Fruit fly (Drosophila melanogaster) whole organism, wandering third instar larva: Measurements from ENCODE around the gene CG14717.
A peak's percentile ranks its signal among the peaks of the same experiment; 100 is the strongest.

Experiments
- Abd-B ChIP-seq: fragments of >200 bp; optimal IDR thresholded peaks from 2 replicates; lab custom pipeline; 2017; ENCODE audit warnings: missing biosample characterization, missing genetic modification characterization
- CrebA ChIP-seq: fragments of 200-800 bp; sonication (Bioruptor generic); optimal IDR thresholded peaks from 2 replicates; lab custom pipeline; 2016; ENCODE audit warnings: missing biosample characterization, mild to moderate bottlenecking, missing genetic modification characterization, borderline replicate concordance
- Dfd ChIP-seq: fragments of >200 bp; optimal IDR thresholded peaks from 2 replicates; lab custom pipeline; 2017; ENCODE audit warnings: missing biosample characterization, missing genetic modification characterization
- Dif ChIP-seq: fragments of 200-275, 200-300 bp; sonication (Bioruptor generic); optimal IDR thresholded peaks from 2 replicates; lab custom pipeline; 2018; ENCODE audit warnings: missing biosample characterization, missing genetic modification characterization; ENCODE audit not compliant: partially characterized antibody
- GATAd ChIP-seq: sonication (Bioruptor generic); optimal IDR thresholded peaks from 2 replicates; lab custom pipeline; 2016; ENCODE audit warnings: missing biosample characterization, missing genetic modification characterization
- HLH106 ChIP-seq: fragments of 200-800 bp; optimal IDR thresholded peaks from 3 replicates; lab custom pipeline; 2019; ENCODE audit warnings: missing biosample characterization, mild to moderate bottlenecking, missing genetic modification characterization, moderate library complexity
- Hnf4 ChIP-seq: fragments of 200-800 bp; sonication (Bioruptor generic); optimal IDR thresholded peaks from 2 replicates; lab custom pipeline; 2016; ENCODE audit warnings: missing biosample characterization, mild to moderate bottlenecking, missing genetic modification characterization
- Hr83 ChIP-seq: fragments of 200-300 bp; sonication (Bioruptor generic); optimal IDR thresholded peaks from 2 replicates; lab custom pipeline; 2016; ENCODE audit warnings: missing biosample characterization, mild to moderate bottlenecking, missing genetic modification characterization, moderate library complexity; ENCODE audit not compliant: poor library complexity, severe bottlenecking
- Mio ChIP-seq: sonication (Bioruptor generic); optimal IDR thresholded peaks from 2 replicates; lab custom pipeline; 2016; ENCODE audit warnings: missing biosample characterization, missing genetic modification characterization
- Myc ChIP-seq: fragments of >200 bp; optimal IDR thresholded peaks from 2 replicates; lab custom pipeline; 2017
- N ChIP-seq: fragments of >200 bp; optimal IDR thresholded peaks from 2 replicates; lab custom pipeline; 2018; ENCODE audit warnings: missing biosample characterization, missing external identifiers, missing genetic modification characterization
- Rel ChIP-seq, 2 experiments: fragments of 200-800 bp; sonication (Bioruptor generic) in 1 of 2; optimal IDR thresholded peaks; 2 replicates in 1 of 2; 3 replicates in 1 of 2; lab custom pipeline; 2016 to 2019; ENCODE audit warnings: mild to moderate bottlenecking in 2 of 2, missing biosample characterization in 2 of 2, missing genetic modification characterization in 2 of 2, moderate library complexity in 1 of 2
- Sp1 ChIP-seq: fragments of 200-800 bp; sonication (Bioruptor generic); optimal IDR thresholded peaks from 3 replicates; lab custom pipeline; 2019; ENCODE audit warnings: missing biosample characterization, mild to moderate bottlenecking, missing genetic modification characterization, moderate library complexity
- Vsx2 ChIP-seq: fragments of 200-300, 225-300 bp; sonication (Bioruptor generic); optimal IDR thresholded peaks from 2 replicates; lab custom pipeline; 2018; ENCODE audit warnings: missing biosample characterization, missing genetic modification characterization; ENCODE audit not compliant: partially characterized antibody
- br ChIP-seq: fragments of 200-800 bp; sonication (Bioruptor generic); optimal IDR thresholded peaks from 2 replicates; lab custom pipeline; 2016; ENCODE audit warnings: missing biosample characterization, missing genetic modification characterization
- brk ChIP-seq: fragments of 200-800 bp; sonication (Bioruptor generic); optimal IDR thresholded peaks from 2 replicates; lab custom pipeline; 2016; ENCODE audit warnings: missing biosample characterization, mild to moderate bottlenecking, missing genetic modification characterization
- dl ChIP-seq, 2 experiments: fragments of 175-275, 200-275 bp in 1 of 2; fragments of 200-275 bp in 1 of 2; sonication (Bioruptor generic); optimal IDR thresholded peaks; lab custom pipeline; 2018; ENCODE audit warnings: mild to moderate bottlenecking in 2 of 2, missing biosample characterization in 2 of 2, missing genetic modification characterization in 2 of 2, moderate library complexity in 2 of 2; ENCODE audit not compliant: partially characterized antibody in 2 of 2, insufficient read depth in 1 of 2
- dmrt93B ChIP-seq: fragments of 200-800 bp; sonication (Bioruptor generic); optimal IDR thresholded peaks from 2 replicates; lab custom pipeline; 2018; ENCODE audit warnings: missing biosample characterization, mild to moderate bottlenecking, missing genetic modification characterization
- dsf ChIP-seq: sonication (Bioruptor generic); optimal IDR thresholded peaks from 2 replicates; lab custom pipeline; 2016; ENCODE audit warnings: missing biosample characterization, missing genetic modification characterization, borderline replicate concordance
- ey ChIP-seq: fragments of 200-800 bp; sonication (Bioruptor generic); optimal IDR thresholded peaks from 2 replicates; lab custom pipeline; 2016; ENCODE audit warnings: missing biosample characterization, missing genetic modification characterization
- foxo ChIP-seq, 2 experiments: fragments of 200-800 bp; sonication (Bioruptor generic); optimal IDR thresholded peaks; 2 replicates in 1 of 2; 3 replicates in 1 of 2; lab custom pipeline; 2016 to 2017; ENCODE audit warnings: missing biosample characterization in 2 of 2, missing genetic modification characterization in 2 of 2
- fru ChIP-seq: fragments of 200-800 bp; sonication (Bioruptor generic); optimal IDR thresholded peaks from 3 replicates; lab custom pipeline; 2016; ENCODE audit warnings: missing biosample characterization, mild to moderate bottlenecking, missing genetic modification characterization
- h ChIP-seq: fragments of 200-800 bp; sonication (Bioruptor generic); optimal IDR thresholded peaks from 3 replicates; lab custom pipeline; 2016; ENCODE audit warnings: missing biosample characterization, mild to moderate bottlenecking, missing genetic modification characterization
- lola ChIP-seq: fragments of >200 bp; optimal IDR thresholded peaks from 2 replicates; lab custom pipeline; 2017; ENCODE audit warnings: missing biosample characterization, missing genetic modification characterization
- rgr ChIP-seq: fragments of 200-800 bp; sonication (Bioruptor generic); optimal IDR thresholded peaks from 3 replicates; lab custom pipeline; 2016; ENCODE audit warnings: missing biosample characterization, mild to moderate bottlenecking, missing genetic modification characterization
- sv ChIP-seq: fragments of 200-800 bp; sonication (Bioruptor generic); optimal IDR thresholded peaks from 3 replicates; lab custom pipeline; 2016; ENCODE audit warnings: missing biosample characterization, missing genetic modification characterization
- tai ChIP-seq: sonication (Bioruptor generic); optimal IDR thresholded peaks from 2 replicates; lab custom pipeline; 2016; ENCODE audit warnings: missing biosample characterization, missing genetic modification characterization
- usp ChIP-seq: fragments of >200 bp; optimal IDR thresholded peaks from 2 replicates; lab custom pipeline; 2017; ENCODE audit warnings: missing biosample characterization, missing genetic modification characterization
- woc ChIP-seq: sonication (Bioruptor generic); optimal IDR thresholded peaks from 2 replicates; lab custom pipeline; 2016; ENCODE audit warnings: missing biosample characterization, mild to moderate bottlenecking, missing genetic modification characterization

CG14717 gene

dm6 chr3R:11690857-11691471 lies 5.3 kb upstream of the CG14717 start:
- TF ChIP-seq dl (GFP tag; optimal IDR thresholded peaks at IDR 0.05; lab: Kevin White, UChicago; ENCODE audit: insufficient read depth in 1 of 2, partially characterized antibody in 2 of 2) (peak in 1 of 2 experiments; percentile 5), GATAd (no peak), Rel (GFP tag; optimal IDR thresholded peaks at IDR 0.05; lab: Kevin White, UChicago) (no peak), Rel (tag; optimal IDR thresholded peaks at IDR 0.05; lab: Kevin White, UChicago) (no peak)

- TF ChIP-seq Dif (GFP tag; lab: Kevin White, UChicago) = no peak
- TF ChIP-seq Abd-B = no peak
- TF ChIP-seq Dfd (GFP tag; lab: Kevin White, UChicago) = no peak
- no peak for TF ChIP-seq brk (GFP tag; lab: Kevin White, UChicago)
- no peak for TF ChIP-seq lola (GFP tag; lab: Kevin White, UChicago)
- TF ChIP-seq dl (GFP tag; optimal IDR thresholded peaks at IDR 0.05; lab: Kevin White, UChicago; ENCODE audit: insufficient read depth in 1 of 2, partially characterized antibody in 2 of 2) = no peak
- no peak for TF ChIP-seq br
- no peak for TF ChIP-seq rgr (GFP tag; lab: Kevin White, UChicago)
- no peak for TF ChIP-seq HLH106
- TF ChIP-seq foxo (GFP tag; optimal IDR thresholded peaks at IDR 0.05; lab: Kevin White, UChicago) = no peak
- no peak for TF ChIP-seq CrebA (GFP tag; lab: Kevin White, UChicago)
Measured at dm6 chr3R:11691747-11692146, 4.6 kb upstream of the CG14717 start, which contains the start of gene CG18765. TSS of gene CG18765 (minus strand) at chr3R:11691799.

- TF ChIP-seq Dfd (GFP tag; lab: Kevin White, UChicago) (no peak), woc (no peak), foxo (GFP tag; optimal IDR thresholded peaks at IDR 0.05; lab: Kevin White, UChicago) (no peak), ey (GFP tag; lab: Kevin White, UChicago) (no peak), usp (GFP tag; lab: Kevin White, UChicago) (no peak), dmrt93B (no peak), Abd-B (no peak), Dif (GFP tag; lab: Kevin White, UChicago) (no peak), Vsx2 (GFP tag; lab: Kevin White, UChicago) (no peak), rgr (GFP tag; lab: Kevin White, UChicago) (no peak), sv (GFP tag; lab: Kevin White, UChicago) (no peak)
- TF ChIP-seq, all 38 proteins: peak for 0
Measured at dm6 chr3R:11692504-11692903, 3.8 kb upstream of the CG14717 start.

- TF ChIP-seq tai (no peak), Myc (peak; percentile 44)
- TF ChIP-seq, all 38 proteins: peak for 1
Measured at dm6 chr3R:11694311-11695305, 1.7 kb upstream of the CG14717 start, which contains the start of gene Fer3. TSS of gene Fer3 (minus strand) at chr3R:11694311.

dm6 chr3R:11700314-11700713 lies 4.0 kb downstream of the CG14717 start, which contains the start of gene CG14718:
TSS of gene CG14718 (plus strand) at chr3R:11700614.
- no peak for TF ChIP-seq lola (GFP tag; lab: Kevin White, UChicago)
- no peak for TF ChIP-seq usp (GFP tag; lab: Kevin White, UChicago)
- TF ChIP-seq Hnf4 (GFP tag; lab: Kevin White, UChicago) = no peak
- TF ChIP-seq dmrt93B = no peak
- no peak for TF ChIP-seq Sp1 (GFP tag; lab: Kevin White, UChicago)
- no peak for TF ChIP-seq fru (GFP tag; lab: Kevin White, UChicago)
- TF ChIP-seq Dif (GFP tag; lab: Kevin White, UChicago) = no peak
- TF ChIP-seq dl (GFP tag; optimal IDR thresholded peaks at IDR 0.05; lab: Kevin White, UChicago; ENCODE audit: insufficient read depth in 1 of 2, partially characterized antibody in 2 of 2) = no peak
- no peak for TF ChIP-seq Myc
- TF ChIP-seq N (GFP tag; lab: Kevin White, UChicago) = no peak
- TF ChIP-seq, all 38 proteins: peak for 0

- TF ChIP-seq Mio (GFP tag; lab: Kevin White, UChicago) (no peak), Hr83 (GFP tag; lab: Kevin White, UChicago) (no peak), CrebA (GFP tag; lab: Kevin White, UChicago) (no peak), rgr (GFP tag; lab: Kevin White, UChicago) (no peak), h (GFP tag; lab: Kevin White, UChicago) (no peak), Rel (GFP tag; optimal IDR thresholded peaks at IDR 0.05; lab: Kevin White, UChicago) (no peak), Rel (tag; optimal IDR thresholded peaks at IDR 0.05; lab: Kevin White, UChicago) (no peak), GATAd (no peak), dsf (no peak)
Measured at dm6 chr3R:11703730-11704129, 7.4 kb downstream of the CG14717 start, which contains the start of gene I-t. TSS of gene I-t (plus strand) at chr3R:11704030.
